Fruit fly (Drosophila melanogaster) whole organism, wandering third instar larva: ENCODE results near the gene CG13887.
"Not testable (repeated sequence)": the region's sequence is repeated elsewhere in the genome, so short reads cannot be mapped to it uniquely, and the experiment has no call there.

Experiments used
- CG32264 ChIP-seq: fragments of 200-800 bp; sonication (Bioruptor generic); optimal IDR thresholded peaks from 2 replicates; lab custom pipeline; 2016; ENCODE audit warnings: missing biosample characterization, missing genetic modification characterization
- CrebA ChIP-seq: fragments of 200-800 bp; sonication (Bioruptor generic); optimal IDR thresholded peaks from 2 replicates; lab custom pipeline; 2016; ENCODE audit warnings: missing biosample characterization, mild to moderate bottlenecking, missing genetic modification characterization, borderline replicate concordance
- HLH106 ChIP-seq: fragments of 200-800 bp; optimal IDR thresholded peaks from 3 replicates; lab custom pipeline; 2019; ENCODE audit warnings: missing biosample characterization, mild to moderate bottlenecking, missing genetic modification characterization, moderate library complexity
- jim ChIP-seq: fragments of 175-275, 200-325 bp; sonication (Bioruptor generic); optimal IDR thresholded peaks from 2 replicates; lab custom pipeline; 2016; ENCODE audit warnings: missing biosample characterization, mild to moderate bottlenecking, missing genetic modification characterization

- not testable (repeated sequence) for TF ChIP-seq HLH106 (tag; lab: Kevin White, UChicago); jim; CrebA (GFP tag; lab: Kevin White, UChicago); CG32264 (GFP tag; lab: Kevin White, UChicago)
Observed at dm6 chr3L:865096-865495, 27.4 kb downstream of the CG13887 start, which contains the start of gene CG12502.
